Worm (Caenorhabditis elegans): ENCODE measurements around the gene R01H2.7.

DNA sequence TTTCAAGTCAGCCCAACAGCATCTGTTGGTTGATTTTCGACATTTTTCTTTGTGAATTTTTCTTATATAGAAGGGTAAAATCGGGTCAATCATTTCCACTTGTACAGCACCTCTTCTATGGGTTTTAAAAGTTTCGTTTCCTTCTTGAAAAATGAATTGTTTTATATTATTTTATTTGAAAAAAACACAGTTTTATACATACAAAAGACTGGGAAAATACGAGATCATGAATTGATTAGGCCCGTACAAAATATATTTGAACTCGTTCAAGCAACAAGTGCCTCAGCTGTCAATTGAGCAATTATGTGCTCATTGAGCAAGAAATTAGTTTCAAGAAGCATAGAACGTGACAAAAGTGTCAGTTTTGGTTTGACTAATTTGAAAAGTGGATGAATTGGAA is 43.4 kb downstream of the R01H2.7 start:
- TF ChIP-seq flt-1 (GFP tag; IDR thresholded peaks at IDR 0.05) (no peak), hmg-4 (GFP tag; optimal IDR thresholded peaks at IDR 0.05) (no peak), hnd-1 (tag; optimal IDR thresholded peaks at IDR 0.05) (no peak), tra-4 (tag; optimal IDR thresholded peaks at IDR 0.05) (no peak), F13C5.2 (tag; optimal IDR thresholded peaks at IDR 0.05) (no peak), pes-1 (GFP tag; IDR thresholded peaks at IDR 0.05) (no peak), ceh-13 (GFP tag; optimal IDR thresholded peaks at IDR 0.05) (no peak), ama-1 (optimal IDR thresholded peaks at IDR 0.05) (no peak), B0310.2 (tag; optimal IDR thresholded peaks at IDR 0.05) (no peak), ets-7 (tag; optimal IDR thresholded peaks at IDR 0.05) (no peak)

Data from whole organism, early embryonic.